Fruit fly (Drosophila melanogaster): Measurements from ENCODE around the gene CG32195.
A peak's percentile ranks its signal among the peaks of the same experiment; 100 is the strongest.

Gene CG32195

dm6 chr3L:18075853-18076252 lies 36.9 kb upstream of the CG32195 start (continued):
- TF ChIP-seq CG8632 (GFP tag; optimal IDR thresholded peaks at IDR 0.05), result no peak
- no peak for TF ChIP-seq salr (GFP tag; optimal IDR thresholded peaks at IDR 0.05)
- TF ChIP-seq CG6792 (GFP tag; optimal IDR thresholded peaks at IDR 0.05), result no peak
- no peak for TF ChIP-seq CG34406 (GFP tag; optimal IDR thresholded peaks at IDR 0.05)
- TF ChIP-seq Hr39 (GFP tag; optimal IDR thresholded peaks at IDR 0.05), result peak; percentile 7
- no peak for TF ChIP-seq CG8119 (GFP tag; IDR thresholded peaks at IDR 0.05)
- TF ChIP-seq esn (GFP tag; optimal IDR thresholded peaks at IDR 0.05), result peak; percentile 9
- TF ChIP-seq CG8319 (GFP tag; optimal IDR thresholded peaks at IDR 0.05), result no peak
- TF ChIP-seq lz (GFP tag; optimal IDR thresholded peaks at IDR 0.05), result no peak
- TF ChIP-seq CG6276 (GFP tag; optimal IDR thresholded peaks at IDR 0.05), result no peak
- peak; percentile 53 for TF ChIP-seq Eip78C (GFP tag)
- TF ChIP-seq CG11762 (GFP tag; optimal IDR thresholded peaks at IDR 0.05; ENCODE audit: insufficient read depth), result no peak
- peak; percentile 18 for TF ChIP-seq dsx (GFP tag; optimal IDR thresholded peaks at IDR 0.05; ENCODE audit: poor library complexity, severe bottlenecking)
- no peak for TF ChIP-seq Sox102F (GFP tag; optimal IDR thresholded peaks at IDR 0.05)
- TF ChIP-seq ss (GFP tag; optimal IDR thresholded peaks at IDR 0.05), result no peak
- no peak for TF ChIP-seq Gug (GFP tag; IDR thresholded peaks at IDR 0.05)
- no peak for TF ChIP-seq fd85E (GFP tag; optimal IDR thresholded peaks at IDR 0.05)
- no peak for TF ChIP-seq CG4318 (GFP tag; optimal IDR thresholded peaks at IDR 0.05)
- no peak for TF ChIP-seq CG31627 (GFP tag; optimal IDR thresholded peaks at IDR 0.05)
- peak; percentile 44 for TF ChIP-seq Hr4 (GFP tag; optimal IDR thresholded peaks at IDR 0.05)
- peak; percentile 44 for TF ChIP-seq CG32006 (GFP tag; optimal IDR thresholded peaks at IDR 0.05)
- no peak for TF ChIP-seq CG11902 (GFP tag; optimal IDR thresholded peaks at IDR 0.05)
- peak; percentile 16 for TF ChIP-seq pdm3 (GFP tag; optimal IDR thresholded peaks at IDR 0.05)
- TF ChIP-seq CG7368 (GFP tag; optimal IDR thresholded peaks at IDR 0.05), result peak; percentile 15
- no peak for TF ChIP-seq net (GFP tag; optimal IDR thresholded peaks at IDR 0.05)

DNA sequence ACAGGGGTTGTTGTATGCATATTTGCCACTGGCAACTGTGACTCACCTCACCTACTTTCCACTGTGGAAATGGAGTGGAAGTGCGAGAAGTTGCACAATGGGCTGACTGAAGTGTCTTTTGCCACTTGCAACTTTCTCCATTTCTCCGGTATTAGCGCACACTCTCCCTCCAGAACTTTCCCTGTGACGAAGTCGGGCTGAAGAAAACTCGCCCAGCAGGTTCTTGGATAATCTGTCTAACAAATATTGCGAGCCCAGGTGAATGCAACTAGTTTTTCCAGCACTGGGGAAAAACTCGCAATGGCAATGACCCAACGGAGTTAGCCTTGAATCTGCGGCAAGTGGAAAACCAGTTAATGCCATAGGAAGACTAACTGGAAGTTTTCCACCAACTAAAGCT lies 36.1 kb upstream of the CG32195 start:
- no peak for TF ChIP-seq Hr39 (GFP tag; optimal IDR thresholded peaks at IDR 0.05)
- TF ChIP-seq CG6792 (GFP tag; optimal IDR thresholded peaks at IDR 0.05), result no peak
- no peak for TF ChIP-seq OdsH (GFP tag; optimal IDR thresholded peaks at IDR 0.05)
- TF ChIP-seq CG32006 (GFP tag; optimal IDR thresholded peaks at IDR 0.05), result peak; percentile 31
- TF ChIP-seq CG15336 (GFP tag; IDR thresholded peaks at IDR 0.05), result peak; percentile 27; the same call in 1 of the 2 replicates
- TF ChIP-seq ss (GFP tag; optimal IDR thresholded peaks at IDR 0.05), result peak in 1 of 2 experiments; percentile 4
- no peak for TF ChIP-seq CG1621 (tag; optimal IDR thresholded peaks at IDR 0.05)
- TF ChIP-seq lz (GFP tag; optimal IDR thresholded peaks at IDR 0.05), result no peak
- no peak for TF ChIP-seq Sox102F (GFP tag; optimal IDR thresholded peaks at IDR 0.05)
- TF ChIP-seq achi (GFP tag; optimal IDR thresholded peaks at IDR 0.05), result no peak
- peak; percentile 4 for TF ChIP-seq Eip75B (GFP tag; optimal IDR thresholded peaks at IDR 0.05)
- peak; percentile 39 for TF ChIP-seq CG6276 (GFP tag; optimal IDR thresholded peaks at IDR 0.05)
- no peak for TF ChIP-seq Ets96B (tag; optimal IDR thresholded peaks at IDR 0.05)

- peak; percentile 97 for TF ChIP-seq CG10631 (GFP tag; optimal IDR thresholded peaks at IDR 0.05)
- TF ChIP-seq cyc (GFP tag; optimal IDR thresholded peaks at IDR 0.05), result peak; percentile 56
- TF ChIP-seq Hr38 (GFP tag; optimal IDR thresholded peaks at IDR 0.05), result no peak
- peak; percentile 57 for TF ChIP-seq topi (GFP tag; optimal IDR thresholded peaks at IDR 0.05)
- TF ChIP-seq fd59A (GFP tag; optimal IDR thresholded peaks at IDR 0.05), result peak; percentile 94
- peak; percentile 31 for TF ChIP-seq Sox102F (GFP tag; optimal IDR thresholded peaks at IDR 0.05)
- peak; percentile 43 for TF ChIP-seq CG31627 (GFP tag; optimal IDR thresholded peaks at IDR 0.05)
- TF ChIP-seq svp (GFP tag), result peak; percentile 82
- TF ChIP-seq CG3032 (tag; optimal IDR thresholded peaks at IDR 0.05), result peak; percentile 98
- peak; percentile 89 for TF ChIP-seq net (GFP tag; optimal IDR thresholded peaks at IDR 0.05)
- TF ChIP-seq CG11294 (GFP tag; IDR thresholded peaks at IDR 0.05), result peak; percentile 86; the same call in 1 of the 2 replicates
- TF ChIP-seq CG16779 (tag; optimal IDR thresholded peaks at IDR 0.05), result peak; percentile 96
- TF ChIP-seq CG4318 (GFP tag; optimal IDR thresholded peaks at IDR 0.05), result peak; percentile 96
- TF ChIP-seq OdsH (GFP tag; optimal IDR thresholded peaks at IDR 0.05), result peak; percentile 93
- peak; percentile 96 for TF ChIP-seq dsx (GFP tag; optimal IDR thresholded peaks at IDR 0.05; ENCODE audit: poor library complexity, severe bottlenecking)
- TF ChIP-seq Ets96B (tag; optimal IDR thresholded peaks at IDR 0.05), result peak; percentile 97
- TF ChIP-seq CG32006 (GFP tag; optimal IDR thresholded peaks at IDR 0.05), result peak; percentile 98
- TF ChIP-seq acj6 (GFP tag; optimal IDR thresholded peaks at IDR 0.05), result peak; percentile 92
- peak; percentile 88 for TF ChIP-seq CG6163 (GFP tag; IDR thresholded peaks at IDR 0.05)
- peak; percentile 97 for TF ChIP-seq CG15336 (GFP tag; IDR thresholded peaks at IDR 0.05)
- TF ChIP-seq vri (GFP tag; optimal IDR thresholded peaks at IDR 0.05), result no peak
- peak; percentile 63 for TF ChIP-seq lz (GFP tag; optimal IDR thresholded peaks at IDR 0.05)
- TF ChIP-seq CG1621 (tag; optimal IDR thresholded peaks at IDR 0.05), result peak; percentile 85
- peak; percentile 97 to 98 for TF ChIP-seq ss (GFP tag; optimal IDR thresholded peaks at IDR 0.05)
- TF ChIP-seq Hr39 (GFP tag; optimal IDR thresholded peaks at IDR 0.05), result peak; percentile 34
- TF ChIP-seq eg (GFP tag; IDR thresholded peaks at IDR 0.05), result peak; percentile 90
- peak; percentile 45 for TF ChIP-seq Smox (GFP tag; optimal IDR thresholded peaks at IDR 0.05)
Observed at dm6 chr3L:18077649-18078417, 34.9 kb upstream of the CG32195 start.

Measured in whole organism, prepupa.